Worm (Caenorhabditis elegans) whole organism, L3 larva: ENCODE results near the gene pqn-8.

ENCODE experiments used
- R02D3.7 ChIP-seq: fragments of 150-350 bp; optimal IDR thresholded peaks from 2 replicates; lab custom pipeline; 2014; ENCODE audit warnings: missing biosample characterization, missing genetic modification characterization
- aly-2 ChIP-seq: fragments of 150-350 bp; optimal IDR thresholded peaks from 2 replicates; lab custom pipeline; 2014; ENCODE audit warnings: missing biosample characterization, missing genetic modification characterization
- ama-1 ChIP-seq: fragments of 150-350 bp; optimal IDR thresholded peaks from 2 replicates; lab custom pipeline; 2018
- ceh-16 ChIP-seq: sonication (generic microtip); optimal IDR thresholded peaks from 2 replicates; lab custom pipeline; 2017; ENCODE audit warnings: missing biosample characterization, missing genetic modification characterization
- ceh-28 ChIP-seq: fragments of 150-350 bp; optimal IDR thresholded peaks from 2 replicates; lab custom pipeline; 2014; ENCODE audit warnings: missing biosample characterization, missing genetic modification reagents, missing genetic modification characterization
- ceh-82 ChIP-seq: fragments of 150-350 bp; optimal IDR thresholded peaks from 2 replicates; lab custom pipeline; 2014; ENCODE audit warnings: missing biosample characterization, missing genetic modification characterization
- ceh-9 ChIP-seq: sonication (generic microtip); optimal IDR thresholded peaks from 2 replicates; lab custom pipeline; 2018; ENCODE audit warnings: missing biosample characterization, missing genetic modification characterization
- egl-27 ChIP-seq: sonication (generic microtip); optimal IDR thresholded peaks from 4 replicates; lab custom pipeline; 2017; ENCODE audit warnings: missing biosample characterization, missing genetic modification reagents, missing genetic modification characterization
- egl-5 ChIP-seq: fragments of 150-350 bp; optimal IDR thresholded peaks from 2 replicates; lab custom pipeline; 2017; ENCODE audit warnings: missing biosample characterization, missing genetic modification reagents, missing genetic modification characterization, inconsistent platforms
- elt-1 ChIP-seq: fragments of 150-350 bp; optimal IDR thresholded peaks from 2 replicates; lab custom pipeline; 2014; ENCODE audit warnings: missing biosample characterization, missing genetic modification characterization
- elt-2 ChIP-seq: sonication (generic microtip); optimal IDR thresholded peaks from 2 replicates; lab custom pipeline; 2016; ENCODE audit warnings: missing genetic modification reagents, mild to moderate bottlenecking, missing genetic modification characterization, missing compliant biosample characterization
- elt-3 ChIP-seq, 3 experiments: fragments of 150-350 bp in 1 of 3; sonication (generic microtip) in 2 of 3; optimal IDR thresholded peaks; 2 replicates in 2 of 3; 4 replicates in 1 of 3; lab custom pipeline; 2014 to 2017; ENCODE audit warnings: missing biosample characterization in 3 of 3, missing genetic modification characterization in 3 of 3
- eor-1 ChIP-seq, 2 experiments: fragments of 150-350 bp; optimal IDR thresholded peaks; 2 replicates each; lab custom pipeline; 2014 to 2018; ENCODE audit warnings: missing biosample characterization in 2 of 2, missing genetic modification characterization in 2 of 2
- fkh-10 ChIP-seq: sonication (generic microtip); optimal IDR thresholded peaks from 2 replicates; lab custom pipeline; 2017; ENCODE audit warnings: missing biosample characterization, missing genetic modification reagents, missing genetic modification characterization
- jun-1 ChIP-seq: fragments of 150-350 bp; optimal IDR thresholded peaks from 2 replicates; lab custom pipeline; 2014; ENCODE audit warnings: missing biosample characterization, missing genetic modification reagents, missing genetic modification characterization
- lin-15B ChIP-seq: fragments of 150-350 bp; optimal IDR thresholded peaks from 2 replicates; lab custom pipeline; 2014; ENCODE audit warnings: missing biosample characterization, missing genetic modification characterization
- lin-39 ChIP-seq: fragments of 150-350 bp; optimal IDR thresholded peaks from 2 replicates; lab custom pipeline; 2018; ENCODE audit warnings: missing biosample characterization, missing genetic modification reagents, missing genetic modification characterization
- mdl-1 ChIP-seq: fragments of 150-350 bp; optimal IDR thresholded peaks from 2 replicates; lab custom pipeline; 2014; ENCODE audit warnings: missing biosample characterization, missing genetic modification characterization
- nfya-1 ChIP-seq: sonication (generic microtip); optimal IDR thresholded peaks from 2 replicates; lab custom pipeline; 2017; ENCODE audit warnings: missing genetic modification characterization, mild to moderate bottlenecking, missing compliant biosample characterization, antibody characterized with exemption, moderate library complexity; ENCODE audit not compliant: insufficient read depth
- nhr-12 ChIP-seq: fragments of 150-350 bp; optimal IDR thresholded peaks from 2 replicates; lab custom pipeline; 2014; ENCODE audit warnings: missing biosample characterization, missing genetic modification characterization
- nhr-23 ChIP-seq: fragments of 150-350 bp; optimal IDR thresholded peaks from 2 replicates; lab custom pipeline; 2014; ENCODE audit warnings: missing biosample characterization, missing genetic modification reagents, missing genetic modification characterization
- nhr-25 ChIP-seq: sonication (generic microtip); optimal IDR thresholded peaks from 2 replicates; lab custom pipeline; 2017; ENCODE audit warnings: missing biosample characterization, missing genetic modification characterization
- nhr-28 ChIP-seq: fragments of 150-350 bp; optimal IDR thresholded peaks from 2 replicates; lab custom pipeline; 2014; ENCODE audit warnings: missing biosample characterization, missing genetic modification characterization
- nhr-43 ChIP-seq: sonication (generic microtip); optimal IDR thresholded peaks from 2 replicates; lab custom pipeline; 2016; ENCODE audit warnings: mild to moderate bottlenecking, missing genetic modification characterization, missing compliant biosample characterization; ENCODE audit not compliant: poor library complexity, severe bottlenecking
- nhr-67 ChIP-seq: fragments of 150-350 bp; optimal IDR thresholded peaks from 2 replicates; lab custom pipeline; 2014; ENCODE audit warnings: missing biosample characterization, missing genetic modification characterization
- nhr-76 ChIP-seq: fragments of 150-350 bp; sonication (generic microtip); optimal IDR thresholded peaks from 5 replicates; lab custom pipeline; 2014; ENCODE audit warnings: missing biosample characterization, missing genetic modification characterization
- nhr-77 ChIP-seq: fragments of 150-350 bp; optimal IDR thresholded peaks from 2 replicates; lab custom pipeline; 2014; ENCODE audit warnings: missing biosample characterization, missing genetic modification characterization
- pha-4 ChIP-seq: fragments of 150-350 bp; optimal IDR thresholded peaks from 2 replicates; lab custom pipeline; 2014; ENCODE audit warnings: missing biosample characterization, missing genetic modification reagents, missing genetic modification characterization
- sea-2 ChIP-seq: fragments of 150-350 bp; sonication (generic microtip); optimal IDR thresholded peaks from 4 replicates; lab custom pipeline; 2014; ENCODE audit warnings: missing biosample characterization, missing genetic modification reagents, missing genetic modification characterization
- skn-1 ChIP-seq: fragments of 150-350 bp; optimal IDR thresholded peaks from 2 replicates; lab custom pipeline; 2014; ENCODE audit warnings: missing biosample characterization, missing genetic modification characterization
- snpc-4 ChIP-seq: fragments of 150-350 bp; optimal IDR thresholded peaks from 2 replicates; lab custom pipeline; 2014; ENCODE audit warnings: missing biosample characterization, missing genetic modification characterization
- tbx-2 ChIP-seq: sonication (generic microtip); optimal IDR thresholded peaks from 2 replicates; lab custom pipeline; 2016; ENCODE audit warnings: mild to moderate bottlenecking, missing genetic modification characterization, missing compliant biosample characterization
- ztf-11 ChIP-seq: fragments of 150-350 bp; optimal IDR thresholded peaks from 2 replicates; lab custom pipeline; 2014; ENCODE audit warnings: missing biosample characterization, missing genetic modification characterization
- ztf-4 ChIP-seq: fragments of 150-350 bp; optimal IDR thresholded peaks from 2 replicates; lab custom pipeline; 2014; ENCODE audit warnings: missing biosample characterization, missing genetic modification characterization

pqn-8 gene

ce11 chrIII:10006734-10007348 lies 9.1 kb upstream of the pqn-8 start, which contains the start of gene C05B5.8:
Gene C05B5.8, minus strand, starts transcription at chrIII:10006784.
- TF ChIP-seq nhr-25 (tag; lab: Kevin White, UChicago), result peak; percentile 91
- no peak for TF ChIP-seq jun-1 (tag; lab: Kevin White, UChicago)
- TF ChIP-seq lin-15B (tag; lab: Kevin White, UChicago), result no peak
- TF ChIP-seq nhr-23 (tag; lab: Kevin White, UChicago), result peak; percentile 73
- TF ChIP-seq elt-1 (tag; lab: Kevin White, UChicago), result peak; percentile 83
- peak; percentile 34 for TF ChIP-seq ceh-28
- no peak for TF ChIP-seq ceh-16 (tag; lab: Kevin White, UChicago)
- TF ChIP-seq nhr-12 (tag; lab: Kevin White, UChicago), result no peak
- TF ChIP-seq, all 47 proteins: peak for 4

- TF ChIP-seq elt-1 (tag; lab: Kevin White, UChicago) (no peak), nfya-1 (tag; lab: Kevin White, UChicago) (no peak), ztf-11 (tag; lab: Kevin White, UChicago) (no peak), snpc-4 (tag; lab: Kevin White, UChicago) (no peak), sea-2 (GFP tag; lab: Kevin White, UChicago) (no peak), ztf-4 (tag; lab: Kevin White, UChicago) (no peak)
- TF ChIP-seq, all 47 proteins: peak for 0
Observed at ce11 chrIII:10004213-10004612, 6.4 kb upstream of the pqn-8 start, which contains the start of gene C05B5.11. Gene C05B5.11, plus strand, starts transcription at chrIII:10004513.

ce11 chrIII:10001060-10001459 lies 3.3 kb upstream of the pqn-8 start, which contains the start of gene C05B5.5:
Gene C05B5.5, plus strand, starts transcription at chrIII:10001360.
- no peak for TF ChIP-seq R02D3.7
- no peak for TF ChIP-seq nhr-43 (tag; lab: Kevin White, UChicago)
- no peak for TF ChIP-seq ama-1 (lab: Kevin White, UChicago)
- TF ChIP-seq aly-2 (tag; lab: Kevin White, UChicago), result no peak
- TF ChIP-seq nhr-76 (tag; lab: Kevin White, UChicago), result no peak
- TF ChIP-seq egl-27 (tag; lab: Kevin White, UChicago), result no peak
- TF ChIP-seq egl-5 (tag; lab: Kevin White, UChicago), result no peak

- TF ChIP-seq tbx-2 (tag; lab: Kevin White, UChicago), result no peak
- no peak for TF ChIP-seq skn-1 (tag; lab: Kevin White, UChicago)
- no peak for TF ChIP-seq ama-1 (lab: Kevin White, UChicago)
- no peak for TF ChIP-seq snpc-4 (tag; lab: Kevin White, UChicago)
- TF ChIP-seq nhr-25 (tag; lab: Kevin White, UChicago), result no peak
- TF ChIP-seq aly-2 (tag; lab: Kevin White, UChicago), result no peak
- no peak for TF ChIP-seq lin-39
- TF ChIP-seq egl-27 (tag; lab: Kevin White, UChicago), result no peak
- no peak for TF ChIP-seq elt-2 (tag; lab: Kevin White, UChicago)
- no peak for TF ChIP-seq nhr-43 (tag; lab: Kevin White, UChicago)
- TF ChIP-seq, all 47 proteins: peak for 0
Observed at ce11 chrIII:10000428-10000827, 2.6 kb upstream of the pqn-8 start, which contains the start of gene C05B5.2. Gene C05B5.2, minus strand, starts transcription at chrIII:10000528.

ce11 chrIII:9999235-9999634 lies 1.4 kb upstream of the pqn-8 start, which contains the start of gene C05B5.17:
Gene C05B5.17, minus strand, starts transcription at chrIII:9999335.
- TF ChIP-seq eor-1 (tag; optimal IDR thresholded peaks at IDR 0.05; lab: Kevin White, UChicago) (no peak), fkh-10 (GFP tag; lab: Kevin White, UChicago) (no peak), nfya-1 (tag; lab: Kevin White, UChicago) (no peak), aly-2 (tag; lab: Kevin White, UChicago) (no peak), R02D3.7 (no peak), ama-1 (lab: Kevin White, UChicago) (no peak), elt-2 (tag; lab: Kevin White, UChicago) (no peak), ztf-11 (tag; lab: Kevin White, UChicago) (no peak)
- TF ChIP-seq, all 47 proteins: peak for 0

ce11 chrIII:9993535-9993934 lies 4.3 kb downstream of the pqn-8 start, which contains the start of gene C05B5.4:
Gene C05B5.4, plus strand, starts transcription at chrIII:9993885.
- no peak for TF ChIP-seq ceh-16 (tag; lab: Kevin White, UChicago)
- no peak for TF ChIP-seq nhr-67
- no peak for TF ChIP-seq eor-1 (tag; optimal IDR thresholded peaks at IDR 0.05; lab: Kevin White, UChicago)
- TF ChIP-seq pha-4, result no peak
- TF ChIP-seq elt-1 (tag; lab: Kevin White, UChicago), result no peak
- TF ChIP-seq egl-27 (tag; lab: Kevin White, UChicago), result no peak
- TF ChIP-seq ceh-9, result no peak
- no peak for TF ChIP-seq nhr-28
- no peak for TF ChIP-seq nhr-77 (tag; lab: Kevin White, UChicago)
- TF ChIP-seq skn-1 (tag; lab: Kevin White, UChicago), result no peak
- TF ChIP-seq elt-3 (tag; optimal IDR thresholded peaks at IDR 0.05; lab: Kevin White, UChicago), result no peak
- TF ChIP-seq nhr-12 (tag; lab: Kevin White, UChicago), result no peak
- no peak for TF ChIP-seq mdl-1 (tag; lab: Kevin White, UChicago)
- no peak for TF ChIP-seq ceh-82 (tag; lab: Kevin White, UChicago)
- no peak for TF ChIP-seq ceh-28
- no peak for TF ChIP-seq nhr-76 (tag; lab: Kevin White, UChicago)
- no peak for TF ChIP-seq lin-15B (tag; lab: Kevin White, UChicago)
